Worm (Caenorhabditis elegans) whole organism, L4 larva: ENCODE results near the gene T05H4.15.

Experiments used
- F44E2.7 ChIP-seq: fragments of 200-800 bp; sonication (Bioruptor generic); IDR thresholded peaks from 2 replicates; pipeline ENCODE4 v2.1.2; 2022; ENCODE audit warnings: missing genetic modification characterization, missing compliant biosample characterization
- F49E8.2 ChIP-seq: sonication (generic microtip); optimal IDR thresholded peaks from 2 replicates; lab custom pipeline; 2016; ENCODE audit warnings: missing compliant biosample characterization, mild to moderate bottlenecking, missing genetic modification characterization, borderline replicate concordance
- Y48G9A.11 ChIP-seq: fragments of 200-800 bp; sonication (Bioruptor generic); IDR thresholded peaks from 2 replicates; pipeline ENCODE4 v1.3.6; 2022; ENCODE audit warnings: missing genetic modification reagents, missing genetic modification characterization, missing compliant biosample characterization
- Y75B8A.6 ChIP-seq: fragments of 200-800 bp; sonication (Bioruptor generic); IDR thresholded peaks from 2 replicates; pipeline ENCODE4 v1.3.6; 2022; ENCODE audit warnings: missing genetic modification reagents, missing genetic modification characterization, missing compliant biosample characterization
- ZK546.5 ChIP-seq, 2 experiments: sonication (generic microtip); optimal IDR thresholded peaks; 2 replicates each; lab custom pipeline; 2017; ENCODE audit warnings: missing biosample characterization in 2 of 2, missing genetic modification characterization in 2 of 2
- aha-1 ChIP-seq: fragments of 150-350 bp; peaks from one replicate; lab custom pipeline; 2014; ENCODE audit warnings: missing biosample characterization, missing genetic modification characterization
- aly-2 ChIP-seq: sonication (generic microtip); optimal IDR thresholded peaks from 2 replicates; lab custom pipeline; 2018; ENCODE audit warnings: missing biosample characterization, missing genetic modification characterization
- ceh-20 ChIP-seq: fragments of 200-800 bp; sonication (Bioruptor generic); IDR thresholded peaks from 2 replicates; pipeline ENCODE4 v1.3.6; 2022; ENCODE audit warnings: missing genetic modification reagents, missing genetic modification characterization, missing compliant biosample characterization
- ceh-44 ChIP-seq: fragments of 200-800 bp; sonication (Bioruptor generic); IDR thresholded peaks from 2 replicates; pipeline ENCODE4 v1.3.6; 2022; ENCODE audit warnings: missing genetic modification reagents, missing genetic modification characterization, missing compliant biosample characterization
- daf-16 ChIP-seq, 3 experiments: sonication (generic microtip); optimal IDR thresholded peaks; 2 replicates each; lab custom pipeline; 2016 to 2017; ENCODE audit warnings: missing genetic modification characterization in 3 of 3, missing genetic modification reagents in 3 of 3, mild to moderate bottlenecking in 2 of 3, missing compliant biosample characterization in 2 of 3, missing biosample characterization in 1 of 3, moderate library complexity in 1 of 3
- dmd-6 ChIP-seq: fragments of 200-800 bp; sonication (Bioruptor generic); IDR thresholded peaks from 2 replicates; pipeline ENCODE4 v1.3.6; 2022; ENCODE audit warnings: missing genetic modification reagents, missing genetic modification characterization, missing compliant biosample characterization
- duxl-1 ChIP-seq: sonication (generic microtip); optimal IDR thresholded peaks from 2 replicates; lab custom pipeline; 2016; ENCODE audit warnings: mild to moderate bottlenecking, missing genetic modification characterization, moderate library complexity, missing compliant biosample characterization; ENCODE audit not compliant: poor library complexity
- dve-1 ChIP-seq: sonication (generic microtip); optimal IDR thresholded peaks from 2 replicates; lab custom pipeline; 2017; ENCODE audit warnings: antibody characterized with exemption, mild to moderate bottlenecking, missing genetic modification characterization, missing compliant biosample characterization; ENCODE audit not compliant: insufficient read depth
- egl-27 ChIP-seq: sonication (generic microtip); optimal IDR thresholded peaks from 3 replicates; lab custom pipeline; 2017; ENCODE audit warnings: missing biosample characterization, missing genetic modification reagents, missing genetic modification characterization
- hif-1 ChIP-seq, 2 experiments: sonication (generic microtip); optimal IDR thresholded peaks; 2 replicates each; lab custom pipeline; 2016 to 2017; ENCODE audit warnings: missing compliant biosample characterization in 2 of 2, missing genetic modification characterization in 2 of 2, missing genetic modification reagents in 2 of 2, missing genotype in 2 of 2, mild to moderate bottlenecking in 1 of 2
- hlh-11 ChIP-seq: fragments of 200-800 bp; sonication (Bioruptor generic); optimal IDR thresholded peaks from 2 replicates; lab custom pipeline; 2018; ENCODE audit warnings: mild to moderate bottlenecking, missing genetic modification characterization, missing compliant biosample characterization
- hlh-30 ChIP-seq: sonication (generic microtip); optimal IDR thresholded peaks from 2 replicates; lab custom pipeline; 2017; ENCODE audit warnings: antibody characterized with exemption, mild to moderate bottlenecking, missing genetic modification characterization, missing compliant biosample characterization; ENCODE audit not compliant: insufficient read depth
- jun-1 ChIP-seq: fragments of 150-350 bp; optimal IDR thresholded peaks from 2 replicates; lab custom pipeline; 2014; ENCODE audit warnings: missing biosample characterization, missing genetic modification reagents, missing genetic modification characterization
- lin-13 ChIP-seq: fragments of 150-350 bp; optimal IDR thresholded peaks from 2 replicates; lab custom pipeline; 2014; ENCODE audit warnings: missing biosample characterization, missing genetic modification reagents, missing genetic modification characterization
- lin-29 ChIP-seq: fragments of 200-800 bp; sonication (Bioruptor generic); IDR thresholded peaks from 2 replicates; pipeline ENCODE4 v1.3.6; 2022; ENCODE audit warnings: missing genetic modification reagents, missing genetic modification characterization, missing compliant biosample characterization
- lsy-2 ChIP-seq, 2 experiments: fragments of 150-350 bp in 1 of 2; sonication (generic microtip) in 1 of 2; optimal IDR thresholded peaks; 2 replicates each; lab custom pipeline; 2014 to 2017; ENCODE audit warnings: missing biosample characterization in 2 of 2, missing genetic modification characterization in 2 of 2
- mdl-1 ChIP-seq, 2 experiments: fragments of 150-350 bp in 1 of 2; sonication (generic microtip) in 1 of 2; optimal IDR thresholded peaks; 2 replicates each; lab custom pipeline; 2014 to 2017; ENCODE audit warnings: missing biosample characterization in 2 of 2, missing genetic modification characterization in 2 of 2
- mdt-29 ChIP-seq: fragments of 200-800 bp; sonication (Bioruptor generic); IDR thresholded peaks from 2 replicates; pipeline ENCODE4 v1.3.6; 2022; ENCODE audit warnings: missing genetic modification reagents, missing genetic modification characterization, missing compliant biosample characterization
- mep-1 ChIP-seq: fragments of 150-350 bp; sonication (generic microtip); optimal IDR thresholded peaks from 3 replicates; lab custom pipeline; 2014; ENCODE audit warnings: missing biosample characterization, missing genetic modification characterization
- nhr-102 ChIP-seq: sonication (generic microtip); optimal IDR thresholded peaks from 2 replicates; lab custom pipeline; 2016; ENCODE audit warnings: mild to moderate bottlenecking, missing genetic modification characterization, moderate library complexity, missing compliant biosample characterization
- nhr-111 ChIP-seq: fragments of 200-800 bp; sonication (Bioruptor generic); optimal IDR thresholded peaks from 2 replicates; lab custom pipeline; 2018; ENCODE audit warnings: mild to moderate bottlenecking, missing genetic modification characterization, missing compliant biosample characterization
- nhr-237 ChIP-seq: sonication (generic microtip); optimal IDR thresholded peaks from 2 replicates; lab custom pipeline; 2017; ENCODE audit warnings: missing biosample characterization, missing genetic modification characterization
- nhr-28 ChIP-seq: fragments of 150-350 bp; optimal IDR thresholded peaks from 2 replicates; lab custom pipeline; 2014; ENCODE audit warnings: missing biosample characterization, missing genetic modification characterization
- nhr-48 ChIP-seq: sonication (generic microtip); optimal IDR thresholded peaks from 2 replicates; lab custom pipeline; 2016; ENCODE audit warnings: mild to moderate bottlenecking, missing genetic modification characterization, missing compliant biosample characterization
- nhr-6 ChIP-seq: fragments of 150-350 bp; optimal IDR thresholded peaks from 2 replicates; lab custom pipeline; 2014; ENCODE audit warnings: missing biosample characterization, missing genetic modification characterization
- nhr-76 ChIP-seq: fragments of 150-350 bp; optimal IDR thresholded peaks from 2 replicates; lab custom pipeline; 2014; ENCODE audit warnings: missing biosample characterization, missing genetic modification characterization
- nhr-77 ChIP-seq: fragments of 150-350 bp; optimal IDR thresholded peaks from 2 replicates; lab custom pipeline; 2014; ENCODE audit warnings: missing biosample characterization, missing genetic modification characterization
- pha-4 ChIP-seq, 2 experiments: fragments of 150-350 bp in 1 of 2; fragments of 200-800 bp in 1 of 2; sonication (Bioruptor generic) in 1 of 2; IDR thresholded peaks in 1 of 2; optimal IDR thresholded peaks in 1 of 2; 2 replicates each; pipeline versions ENCODE4 v1.3.6 to Lab custom; 2014 to 2022; ENCODE audit warnings: missing genetic modification characterization in 2 of 2, missing genetic modification reagents in 2 of 2, missing biosample characterization in 1 of 2, missing compliant biosample characterization in 1 of 2
- php-3 ChIP-seq: fragments of 200-800 bp; sonication (Bioruptor generic); IDR thresholded peaks from 2 replicates; pipeline ENCODE4 v1.3.6; 2022; ENCODE audit warnings: missing genetic modification reagents, missing genetic modification characterization, missing compliant biosample characterization
- pqm-1 ChIP-seq: sonication (generic microtip); optimal IDR thresholded peaks from 2 replicates; lab custom pipeline; 2017; ENCODE audit warnings: missing biosample characterization, missing genetic modification characterization
- tag-97 ChIP-seq: fragments of 200-800 bp; sonication (Bioruptor generic); IDR thresholded peaks from 2 replicates; pipeline ENCODE4 v1.3.6; 2022; ENCODE audit warnings: missing genetic modification characterization, missing compliant biosample characterization
- tra-1 ChIP-seq: fragments of 200-800 bp; sonication (Bioruptor generic); IDR thresholded peaks from 2 replicates; pipeline ENCODE4 v1.3.6; 2022; ENCODE audit warnings: missing genetic modification reagents, missing genetic modification characterization, missing compliant biosample characterization
- unc-130 ChIP-seq: sonication (generic microtip); optimal IDR thresholded peaks from 2 replicates; lab custom pipeline; 2016; ENCODE audit warnings: missing genetic modification reagents, missing genetic modification characterization, missing compliant biosample characterization
- unc-62 ChIP-seq, 3 experiments: fragments of 150-350 bp in 1 of 3; sonication (generic microtip); optimal IDR thresholded peaks in 2 of 3; peaks in 1 of 3; 1 replicate in 1 of 3; 2 replicates in 2 of 3; lab custom pipeline; 2014 to 2017; ENCODE audit warnings: missing biosample characterization in 3 of 3, missing genetic modification characterization in 3 of 3, missing genetic modification reagents in 3 of 3, missing genotype in 1 of 3

The T05H4.15 gene

DNA sequence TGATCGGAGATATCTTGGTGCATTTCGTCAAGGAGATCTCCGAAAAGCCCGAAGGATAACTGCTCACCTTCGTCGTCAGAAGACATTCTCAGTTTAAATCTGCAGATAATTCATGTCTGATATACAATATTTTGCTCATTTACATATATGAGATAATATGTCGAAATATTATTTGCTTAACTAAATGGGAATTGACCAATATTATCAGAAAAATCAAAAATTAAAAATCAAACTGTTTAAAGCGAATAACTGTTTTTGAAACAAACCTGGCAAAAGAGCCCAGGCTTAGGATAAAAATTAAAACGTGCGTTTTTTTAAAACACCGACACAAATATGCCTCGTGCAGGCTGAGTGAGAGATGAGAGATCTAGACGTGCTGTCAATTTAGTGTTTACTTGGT, at the start of gene T05H4.15:
TSS of gene T05H4.15 (minus strand) at position 101 of the 400 bp plus-strand sequence.
- TF ChIP-seq nhr-111 (GFP tag; lab: Kevin White, UChicago): no peak
- TF ChIP-seq lsy-2 (tag; optimal IDR thresholded peaks at IDR 0.05; lab: Kevin White, UChicago): no peak
- TF ChIP-seq Y48G9A.11: no peak
- no peak for TF ChIP-seq tag-97 (GFP tag; lab: Robert Waterston, UW)
- no peak for TF ChIP-seq jun-1 (tag; lab: Kevin White, UChicago)
- TF ChIP-seq F49E8.2 (tag; lab: Kevin White, UChicago): no peak
- no peak for TF ChIP-seq lin-29
- TF ChIP-seq daf-16 (GFP tag; optimal IDR thresholded peaks at IDR 0.05; lab: Kevin White, UChicago): no peak
- TF ChIP-seq daf-16 (tag; optimal IDR thresholded peaks at IDR 0.05; lab: Kevin White, UChicago): no peak
- TF ChIP-seq ceh-44 (GFP tag; lab: Robert Waterston, UW): no peak
- no peak for TF ChIP-seq dve-1 (tag; lab: Kevin White, UChicago)
- TF ChIP-seq egl-27 (tag; lab: Kevin White, UChicago): no peak
- TF ChIP-seq Y75B8A.6 (GFP tag; lab: Robert Waterston, UW): no peak
- TF ChIP-seq ZK546.5 (tag; optimal IDR thresholded peaks at IDR 0.05; lab: Kevin White, UChicago): no peak
- TF ChIP-seq unc-62 (GFP tag; optimal IDR thresholded peaks at IDR 0.05 in 1 of 2; lab: Kevin White, UChicago): no peak
- no peak for TF ChIP-seq unc-62 (tag; optimal IDR thresholded peaks at IDR 0.05; lab: Kevin White, UChicago)
- no peak for TF ChIP-seq hif-1 (tag; optimal IDR thresholded peaks at IDR 0.05; lab: Kevin White, UChicago)
- TF ChIP-seq php-3 (GFP tag; lab: Robert Waterston, UW): no peak
- no peak for TF ChIP-seq nhr-76
- no peak for TF ChIP-seq aly-2 (tag; lab: Kevin White, UChicago)

DNA sequence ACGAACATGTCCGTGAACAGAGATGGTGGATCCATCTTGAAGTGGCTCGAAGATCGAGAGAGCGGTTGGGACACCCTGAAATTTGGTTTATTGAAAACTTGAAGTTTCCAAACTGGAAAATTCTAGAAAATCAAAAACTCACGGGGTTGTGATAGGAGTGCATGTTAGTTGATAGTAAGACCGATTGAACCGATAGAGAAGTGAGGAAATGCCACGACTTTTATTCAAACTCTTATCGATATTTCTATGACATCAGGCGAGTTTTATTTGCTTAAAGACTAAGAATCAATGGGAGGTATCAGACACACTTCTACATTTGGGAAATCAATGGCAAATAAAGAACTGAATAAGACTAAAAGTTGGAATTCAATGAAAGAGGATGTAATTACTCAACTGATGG, 47.3 kb upstream of the T05H4.15 start, which contains the start of gene lec-10:
TSS of gene lec-10 (minus strand) at position 272 of the 400 bp plus-strand sequence.
- TF ChIP-seq nhr-77 (tag; lab: Kevin White, UChicago): peak; percentile 70
- TF ChIP-seq ceh-20 (GFP tag; lab: Robert Waterston, UW): no peak
- TF ChIP-seq php-3 (GFP tag; lab: Robert Waterston, UW): 0 out of 2 replicates have a peak, but pooled peaks have one; percentile 11
- no peak for TF ChIP-seq nhr-102
- TF ChIP-seq nhr-237 (tag; lab: Kevin White, UChicago): no peak
- no peak for TF ChIP-seq daf-16 (GFP tag; optimal IDR thresholded peaks at IDR 0.05; lab: Kevin White, UChicago)
- TF ChIP-seq daf-16 (tag; optimal IDR thresholded peaks at IDR 0.05; lab: Kevin White, UChicago): peak; percentile 62
- TF ChIP-seq nhr-48 (tag; lab: Kevin White, UChicago): peak; percentile 50
- TF ChIP-seq tra-1: 0 out of 2 replicates have a peak, but pooled peaks have one; percentile 40
- TF ChIP-seq mep-1: peak; percentile 55
- TF ChIP-seq mdl-1 (tag; optimal IDR thresholded peaks at IDR 0.05; lab: Kevin White, UChicago): peak in 1 of 2 experiments; percentile 17
- no peak for TF ChIP-seq F44E2.7 (GFP tag; lab: Robert Waterston, UW)
- TF ChIP-seq nhr-28 (tag; lab: Kevin White, UChicago): peak; percentile 80
- TF ChIP-seq dve-1 (tag; lab: Kevin White, UChicago): peak; percentile 89
- TF ChIP-seq hlh-30 (tag; lab: Kevin White, UChicago): peak; percentile 35
- TF ChIP-seq pha-4 (GFP tag; IDR thresholded peaks at IDR 0.05; lab: Robert Waterston, UW): peak; percentile 8; the same call in 1 of the 2 replicates
- no peak for TF ChIP-seq pha-4 (tag; optimal IDR thresholded peaks at IDR 0.05; lab: Kevin White, UChicago)
- peak; percentile 6 for TF ChIP-seq lin-13 (GFP tag; lab: Kevin White, UChicago)
- peak; percentile 84 for TF ChIP-seq dmd-6 (GFP tag; lab: Robert Waterston, UW)
- TF ChIP-seq hlh-11 (tag; lab: Kevin White, UChicago): peak; percentile 65
- no peak for TF ChIP-seq unc-130 (GFP tag; lab: Kevin White, UChicago)
- peak; percentile 43 for TF ChIP-seq nhr-6 (tag; lab: Kevin White, UChicago)
- peak; percentile 92 for TF ChIP-seq pqm-1
- peak; percentile 77 for TF ChIP-seq aha-1 (tag; lab: Kevin White, UChicago)
- TF ChIP-seq duxl-1 (tag; lab: Kevin White, UChicago): peak; percentile 7
- TF ChIP-seq lsy-2 (tag; optimal IDR thresholded peaks at IDR 0.05; lab: Kevin White, UChicago): peak in 1 of 2 experiments; percentile 29
- peak; percentile 57; the same call in 1 of the 2 replicates for TF ChIP-seq mdt-29 (GFP tag; lab: Robert Waterston, UW)
- TF ChIP-seq, all 104 proteins: peak for 20
